Worm (Caenorhabditis elegans) whole organism, L4/young adult: Measurements from ENCODE around the gene nlp-67.

Source experiments
- W03F9.2 ChIP-seq: fragments of 150-350 bp; optimal IDR thresholded peaks from 2 replicates; lab custom pipeline; 2014; ENCODE audit warnings: missing biosample characterization, missing genetic modification characterization
- dao-5 ChIP-seq: sonication (generic microtip); optimal IDR thresholded peaks from 2 replicates; lab custom pipeline; 2016; ENCODE audit warnings: missing genotype, missing genetic modification characterization, moderate library complexity, missing compliant biosample characterization
- him-1 ChIP-seq: sonication (generic microtip); optimal IDR thresholded peaks from 2 replicates; lab custom pipeline; 2016; ENCODE audit warnings: missing genotype, missing genetic modification reagents, missing genetic modification characterization, missing compliant biosample characterization

DNA sequence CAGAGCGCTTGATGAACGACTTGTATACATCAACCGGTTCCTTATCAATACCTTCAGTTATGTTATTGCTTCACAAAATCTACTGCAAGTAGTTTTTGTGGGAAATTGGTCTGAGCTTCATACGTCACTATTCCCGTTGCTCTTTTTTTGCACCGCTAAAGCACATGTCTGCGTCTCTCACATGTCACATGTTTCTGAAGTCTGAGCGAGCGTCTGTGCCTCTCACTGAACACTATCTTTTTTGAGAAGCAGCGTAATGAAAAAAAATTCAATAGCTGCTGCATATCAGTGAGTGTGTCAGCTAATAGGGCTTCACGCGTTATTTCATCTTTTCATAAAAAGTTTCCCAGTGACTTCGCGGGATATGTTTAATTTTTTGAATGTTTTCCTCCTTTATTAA is 34.1 kb downstream of the nlp-67 start:
- TF ChIP-seq him-1 (no peak), W03F9.2 (tag; lab: Kevin White, UChicago) (no peak), dao-5 (tag; lab: Kevin White, UChicago) (no peak)
